Worm (Caenorhabditis elegans) whole organism, late embryonic: ENCODE data around the gene srlf-15.

Experiments
- C08G9.2 ChIP-seq: sonication (generic microtip); optimal IDR thresholded peaks from 2 replicates; lab custom pipeline; 2016; ENCODE audit warnings: mild to moderate bottlenecking, missing genetic modification characterization, moderate library complexity, missing compliant biosample characterization
- Y22D7AL.16 ChIP-seq: sonication (generic microtip); optimal IDR thresholded peaks from 2 replicates; lab custom pipeline; 2016; ENCODE audit warnings: missing genetic modification characterization, missing compliant biosample characterization
- pat-9 ChIP-seq: fragments of 200-800 bp; sonication (Bioruptor generic); optimal IDR thresholded peaks from 2 replicates; lab custom pipeline; 2018; ENCODE audit warnings: mild to moderate bottlenecking, missing genetic modification characterization, moderate library complexity, missing compliant biosample characterization
- pha-4 ChIP-seq: fragments of 150-350 bp; optimal IDR thresholded peaks from 2 replicates; lab custom pipeline; 2018; ENCODE audit warnings: missing biosample characterization, missing genetic modification reagents, missing genetic modification characterization
- tbx-2 ChIP-seq: sonication (generic microtip); optimal IDR thresholded peaks from 2 replicates; lab custom pipeline; 2016; ENCODE audit warnings: missing genetic modification characterization, missing compliant biosample characterization
- unc-55 ChIP-seq: sonication (generic microtip); optimal IDR thresholded peaks from 2 replicates; lab custom pipeline; 2017; ENCODE audit warnings: missing biosample characterization, missing genetic modification reagents, missing genetic modification characterization

DNA sequence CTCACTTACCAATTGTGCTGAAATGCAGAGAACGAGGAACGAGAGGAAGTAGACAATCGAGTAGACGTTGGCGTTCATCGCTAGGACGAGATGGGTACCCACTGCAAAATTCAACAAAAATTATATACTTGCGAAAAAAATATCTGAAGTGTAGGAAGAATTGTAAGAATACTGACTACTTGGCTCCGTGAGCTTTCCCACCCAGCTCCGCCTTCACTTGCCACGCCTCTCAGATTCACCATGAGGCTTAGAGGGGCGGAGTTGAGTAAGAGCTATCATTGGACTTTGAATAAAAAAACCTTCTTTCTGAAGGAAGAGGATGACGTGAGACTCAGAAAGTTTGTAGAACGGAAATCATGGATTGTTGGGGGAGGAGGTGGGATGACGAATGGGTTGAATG lies 5.6 kb upstream of the srlf-15 start, which contains the start of gene nlp-18:
- no peak for TF ChIP-seq tbx-2
- no peak for TF ChIP-seq unc-55 (GFP tag; lab: Kevin White, UChicago)
- no peak for TF ChIP-seq Y22D7AL.16 (tag; lab: Kevin White, UChicago)
- TF ChIP-seq pat-9 (tag; lab: Kevin White, UChicago) = no peak
- no peak for TF ChIP-seq pha-4 (tag; lab: Kevin White, UChicago)
- TF ChIP-seq C08G9.2 (tag; lab: Kevin White, UChicago) = no peak
